Worm (Caenorhabditis elegans): ENCODE data around the gene fmo-3.

DNA sequence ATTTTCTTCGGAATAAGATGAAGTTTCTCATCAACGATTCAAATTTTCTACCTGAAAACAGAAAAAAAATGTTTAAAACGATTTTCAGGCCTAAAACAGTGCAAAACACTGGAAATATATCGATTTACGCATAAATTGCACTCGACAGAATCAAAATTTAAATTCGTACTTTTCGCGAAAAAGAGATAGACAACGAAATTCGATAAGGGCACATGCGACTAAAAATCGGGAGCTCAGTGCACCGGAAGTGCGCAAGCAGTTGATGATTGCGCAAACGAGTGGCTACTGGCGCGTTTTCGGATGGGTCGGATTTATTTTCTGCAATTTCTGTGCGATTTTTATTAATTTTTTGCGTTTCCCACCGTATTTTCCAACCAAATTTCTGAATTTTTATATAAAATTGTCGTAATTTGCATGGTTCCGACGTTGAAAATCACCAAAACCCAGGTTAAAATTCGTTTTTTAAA lies 12.5 kb downstream of the fmo-3 start, which contains the start of the genes Y39A1A.21 and Y39A1A.22:
- TF ChIP-seq ttx-3 (tag; optimal IDR thresholded peaks at IDR 0.05): peak; percentile 5
- TF ChIP-seq ceh-18 (tag; optimal IDR thresholded peaks at IDR 0.05): peak; percentile 24
- peak; percentile 8 for TF ChIP-seq hlh-13 (GFP tag; optimal IDR thresholded peaks at IDR 0.05)
- TF ChIP-seq Y22D7AL.16 (tag; optimal IDR thresholded peaks at IDR 0.05): no peak
- TF ChIP-seq fkh-10 (GFP tag; optimal IDR thresholded peaks at IDR 0.05): peak; percentile 70
- TF ChIP-seq nhr-11 (tag; optimal IDR thresholded peaks at IDR 0.05): no peak
- peak; percentile 80 for TF ChIP-seq nfya-1 (tag; optimal IDR thresholded peaks at IDR 0.05)
- TF ChIP-seq odd-2 (tag; optimal IDR thresholded peaks at IDR 0.05): no peak
- TF ChIP-seq unc-55 (GFP tag; optimal IDR thresholded peaks at IDR 0.05): no peak
